Fruit fly (Drosophila melanogaster): ENCODE data around the gene CG11322.

Gene CG11322

dm6 chr2L:6791845-6792443 is 32.5 kb upstream of the CG11322 start (continued):
- no peak for TF ChIP-seq Hsf (GFP tag; optimal IDR thresholded peaks at IDR 0.05)
- peak; percentile 99 for TF ChIP-seq CG3163 (GFP tag; optimal IDR thresholded peaks at IDR 0.05)
- TF ChIP-seq CG9932 (GFP tag; IDR thresholded peaks at IDR 0.05) = 0 out of 2 replicates have a peak, but pooled peaks have one; percentile 19
- no peak for TF ChIP-seq tgo (GFP tag; IDR thresholded peaks at IDR 0.05)
- no peak for TF ChIP-seq org-1 (GFP tag; optimal IDR thresholded peaks at IDR 0.05)
- TF ChIP-seq CG12659 (GFP tag; optimal IDR thresholded peaks at IDR 0.05) = no peak
- no peak for TF ChIP-seq br (optimal IDR thresholded peaks at IDR 0.05)
- TF ChIP-seq CG10366 (GFP tag; IDR thresholded peaks at IDR 0.05) = no peak
- TF ChIP-seq unc-4 (GFP tag; IDR thresholded peaks at IDR 0.05; ENCODE audit: partially characterized antibody) = no peak
- no peak for TF ChIP-seq CG18764 (GFP tag; optimal IDR thresholded peaks at IDR 0.05)
- TF ChIP-seq CG17829 (tag; optimal IDR thresholded peaks at IDR 0.05) = no peak
- peak; percentile 6 for TF ChIP-seq Deaf1 (tag; optimal IDR thresholded peaks at IDR 0.05)
- TF ChIP-seq chm (GFP tag; IDR thresholded peaks at IDR 0.05) = peak; percentile 73
- TF ChIP-seq HmgD (GFP tag; optimal IDR thresholded peaks at IDR 0.05) = no peak
- 0 out of 4 replicates have a peak, but pooled peaks have one; percentile 72 for TF ChIP-seq chinmo (GFP tag; IDR thresholded peaks at IDR 0.05; ENCODE audit: partially characterized antibody)
- no peak for TF ChIP-seq CG7556 (GFP tag; optimal IDR thresholded peaks at IDR 0.05)
- TF ChIP-seq Gug (GFP tag; IDR thresholded peaks at IDR 0.05) = no peak
- peak; percentile 83 to 93 for TF ChIP-seq Trl (optimal IDR thresholded peaks at IDR 0.05)
- no peak for TF ChIP-seq Trl (GFP tag; optimal IDR thresholded peaks at IDR 0.05)
- TF ChIP-seq Gsc (GFP tag; IDR thresholded peaks at IDR 0.05) = no peak
- no peak for TF ChIP-seq fru (optimal IDR thresholded peaks at IDR 0.05)
- peak; percentile 97 for TF ChIP-seq z (GFP tag; IDR thresholded peaks at IDR 0.05)
- TF ChIP-seq repo (GFP tag; optimal IDR thresholded peaks at IDR 0.05) = no peak
- TF ChIP-seq Xrp1 (GFP tag; IDR thresholded peaks at IDR 0.05) = no peak
- no peak for TF ChIP-seq Dll (GFP tag; IDR thresholded peaks at IDR 0.05; ENCODE audit: partially characterized antibody)
- TF ChIP-seq cg (GFP tag; optimal IDR thresholded peaks at IDR 0.05) = peak; percentile 79
- no peak for TF ChIP-seq CG12744 (GFP tag; optimal IDR thresholded peaks at IDR 0.05)
- no peak for TF ChIP-seq Hr39 (optimal IDR thresholded peaks at IDR 0.05)
- TF ChIP-seq Blimp-1 (GFP tag; optimal IDR thresholded peaks at IDR 0.05) = no peak
- no peak for TF ChIP-seq CG34224 (GFP tag; IDR thresholded peaks at IDR 0.05; ENCODE audit: partially characterized antibody)
- no peak for TF ChIP-seq CG4617 (GFP tag; optimal IDR thresholded peaks at IDR 0.05; ENCODE audit: borderline replicate concordance)
- no peak for TF ChIP-seq Bdp1 (GFP tag; optimal IDR thresholded peaks at IDR 0.05)
- TF ChIP-seq bigmax (GFP tag; optimal IDR thresholded peaks at IDR 0.05) = peak; percentile 98
- no peak for TF ChIP-seq CG14667 (GFP tag; IDR thresholded peaks at IDR 0.05)
- no peak for TF ChIP-seq Dp (GFP tag; optimal IDR thresholded peaks at IDR 0.05)
- no peak for TF ChIP-seq ham (GFP tag; IDR thresholded peaks at IDR 0.05)
- TF ChIP-seq seq (GFP tag; IDR thresholded peaks at IDR 0.05) = 0 out of 2 replicates have a peak, but pooled peaks have one; percentile 35
- peak; percentile 57 for TF ChIP-seq sd (tag; optimal IDR thresholded peaks at IDR 0.05)
- TF ChIP-seq NC2α (GFP tag; optimal IDR thresholded peaks at IDR 0.05) = no peak
- no peak for TF ChIP-seq Usf (GFP tag; optimal IDR thresholded peaks at IDR 0.05)
- no peak for TF ChIP-seq Optix (GFP tag; IDR thresholded peaks at IDR 0.05)
- peak; percentile 4 for TF ChIP-seq gsb-n (tag; optimal IDR thresholded peaks at IDR 0.05)
- peak; percentile 51 for TF ChIP-seq CG13287 (GFP tag; IDR thresholded peaks at IDR 0.05; ENCODE audit: partially characterized antibody)
- TF ChIP-seq CG34422 (GFP tag; IDR thresholded peaks at IDR 0.05) = peak; percentile 25; the same call in 1 of the 3 replicates
- peak; percentile 10 for TF ChIP-seq CG34376 (GFP tag; optimal IDR thresholded peaks at IDR 0.05)
- TF ChIP-seq zen2 (GFP tag; IDR thresholded peaks at IDR 0.05; ENCODE audit: partially characterized antibody) = 0 out of 3 replicates have a peak, but pooled peaks have one; percentile 4
- peak; percentile 34 for TF ChIP-seq CG5180 (GFP tag; optimal IDR thresholded peaks at IDR 0.05)
- TF ChIP-seq Atf-2 (GFP tag; optimal IDR thresholded peaks at IDR 0.05) = no peak
- peak; percentile 43 for TF ChIP-seq CG12769 (tag; optimal IDR thresholded peaks at IDR 0.05)
- no peak for TF ChIP-seq CG1832 (GFP tag; optimal IDR thresholded peaks at IDR 0.05)
- peak; percentile 27 for TF ChIP-seq sug (tag; optimal IDR thresholded peaks at IDR 0.05)
- TF ChIP-seq usp (GFP tag; optimal IDR thresholded peaks at IDR 0.05) = no peak

Measured in whole organism, embryonic.